Worm (Caenorhabditis elegans): ENCODE data around the gene srw-135.

Gene srw-135

ce11 chrV:3028205-3028604, 16.9 kb upstream of the srw-135 start, which contains the start of gene asp-7 (continued):
- TF ChIP-seq F33H1.4 (GFP tag; IDR thresholded peaks at IDR 0.05) (no peak), hlh-26 (GFP tag; conservative IDR thresholded peaks at IDR 0.05) (no peak), D2030.7 (GFP tag; IDR thresholded peaks at IDR 0.05) (no peak)

- TF ChIP-seq atf-7 (tag; optimal IDR thresholded peaks at IDR 0.05) (no peak), nhr-80 (tag; optimal IDR thresholded peaks at IDR 0.05) (peak; percentile 9), lin-35 (GFP tag; optimal IDR thresholded peaks at IDR 0.05) (no peak)
These were observed 13.0 kb upstream of the srw-135 start, which contains the start of gene asp-8 for ce11 chrV:3024274-3024673. asp-8 (plus strand) TSS chrV:3024549.

- TF ChIP-seq F33H1.4 (GFP tag; IDR thresholded peaks at IDR 0.05) = no peak
- no peak for TF ChIP-seq sdz-38 (tag; optimal IDR thresholded peaks at IDR 0.05)
- TF ChIP-seq tlf-1 (GFP tag; optimal IDR thresholded peaks at IDR 0.05) = no peak
- no peak for TF ChIP-seq F23B12.7 (tag; optimal IDR thresholded peaks at IDR 0.05; ENCODE audit: insufficient read depth)
- no peak for TF ChIP-seq nfya-1 (tag; optimal IDR thresholded peaks at IDR 0.05; ENCODE audit: borderline replicate concordance, insufficient read depth)
- no peak for TF ChIP-seq unc-130 (GFP tag; optimal IDR thresholded peaks at IDR 0.05)
These were observed 10.0 kb upstream of the srw-135 start, which contains the start of gene irld-12 for ce11 chrV:3021306-3021705. irld-12 (minus strand) TSS chrV:3021406.

ce11 chrV:3017930-3018329, 6.6 kb upstream of the srw-135 start:
- TF ChIP-seq ceh-40 (GFP tag; IDR thresholded peaks at IDR 0.05) (no peak), zfh-2 (GFP tag; conservative IDR thresholded peaks at IDR 0.05) (peak; percentile 67), ztf-28 (GFP tag; IDR thresholded peaks at IDR 0.05) (no peak), C06A6.2 (GFP tag; conservative IDR thresholded peaks at IDR 0.05) (no peak)

ce11 chrV:3014185-3014584, 2.9 kb upstream of the srw-135 start, which contains the start of gene K12D9.1:
K12D9.1 (plus strand) TSS chrV:3014485.
- TF ChIP-seq ccch-3 (GFP tag; optimal IDR thresholded peaks at IDR 0.05) (no peak), ztf-22 (GFP tag; optimal IDR thresholded peaks at IDR 0.05) (no peak), nfyb-1 (GFP tag; IDR thresholded peaks at IDR 0.05) (no peak), attf-3 (GFP tag; conservative IDR thresholded peaks at IDR 0.05) (no peak), nhr-90 (tag; optimal IDR thresholded peaks at IDR 0.05) (no peak), bed-2 (GFP tag; IDR thresholded peaks at IDR 0.05) (no peak), snpc-3.4 (tag; optimal IDR thresholded peaks at IDR 0.05) (no peak), ceh-100 (GFP tag; IDR thresholded peaks at IDR 0.05) (no peak), F39B2.1 (GFP tag; IDR thresholded peaks at IDR 0.05) (no peak), snpc-1.1 (tag; optimal IDR thresholded peaks at IDR 0.05; ENCODE audit: insufficient read depth) (no peak), let-607 (tag; optimal IDR thresholded peaks at IDR 0.05) (no peak), F55B11.4 (tag; optimal IDR thresholded peaks at IDR 0.05; ENCODE audit: borderline replicate concordance, insufficient read depth) (no peak), K11D2.4 (GFP tag; IDR thresholded peaks at IDR 0.05) (no peak)

ce11 chrV:3010468-3010867, 826 bp downstream of the srw-135 start, which contains the start of gene srw-136:
srw-136 (minus strand) TSS chrV:3010568.
- TF ChIP-seq B0336.3 (GFP tag; IDR thresholded peaks at IDR 0.05) = no peak
- no peak for TF ChIP-seq unc-62 (GFP tag; optimal IDR thresholded peaks at IDR 0.05)

All from whole organism, young adult.